Worm (Caenorhabditis elegans): ENCODE measurements around the gene bir-1.

DNA sequence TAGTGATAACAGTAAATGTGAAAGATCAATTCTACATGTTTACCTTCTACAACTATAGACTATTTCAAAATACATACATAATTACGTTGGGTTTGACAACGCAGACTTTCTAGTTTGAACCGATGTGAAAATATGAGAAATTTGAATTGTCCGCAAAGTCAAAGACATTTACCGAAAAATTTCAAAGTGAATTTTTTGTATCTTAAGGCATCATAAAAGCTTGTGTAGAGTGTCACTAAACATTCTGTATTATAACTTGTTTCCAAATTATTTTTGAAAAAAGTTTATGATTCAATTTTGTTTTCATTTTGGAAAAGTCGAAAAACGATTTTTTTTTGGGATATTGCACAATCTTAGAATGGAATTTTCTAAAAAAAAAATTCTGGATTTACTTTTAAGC, 8.7 kb upstream of the bir-1 start:
- TF ChIP-seq mdl-1 (tag; optimal IDR thresholded peaks at IDR 0.05) (no peak), swsn-7 (tag; optimal IDR thresholded peaks at IDR 0.05) (no peak), lsy-2 (tag; optimal IDR thresholded peaks at IDR 0.05) (no peak), rnt-1 (tag; optimal IDR thresholded peaks at IDR 0.05) (no peak), mep-1 (tag; optimal IDR thresholded peaks at IDR 0.05) (no peak), fkh-8 (tag; optimal IDR thresholded peaks at IDR 0.05) (no peak), blmp-1 (tag; optimal IDR thresholded peaks at IDR 0.05) (no peak), pax-3 (tag; optimal IDR thresholded peaks at IDR 0.05) (no peak), dpl-1 (GFP tag; optimal IDR thresholded peaks at IDR 0.05) (no peak), pag-3 (tag; optimal IDR thresholded peaks at IDR 0.05; ENCODE audit: borderline replicate concordance, insufficient read depth) (no peak), unc-62 (GFP tag; optimal IDR thresholded peaks at IDR 0.05) (no peak)
